Fruit fly (Drosophila melanogaster) whole organism, embryonic: ENCODE data around the gene Nagk.

Experiments used
- ATbp ChIP-seq: fragments of 200-800 bp; sonication (Bioruptor generic); optimal IDR thresholded peaks from 2 replicates; lab custom pipeline; 2017; ENCODE audit warnings: missing biosample characterization, mild to moderate bottlenecking, missing genetic modification characterization, missing genetic modification reagents
- CG10431 ChIP-seq: fragments of 200-800 bp; sonication (Bioruptor generic); optimal IDR thresholded peaks from 3 replicates; lab custom pipeline; 2018; ENCODE audit warnings: missing biosample characterization, mild to moderate bottlenecking, missing genetic modification characterization
- CG10565 ChIP-seq: fragments of 200-800 bp; sonication (Bioruptor generic); optimal IDR thresholded peaks from 3 replicates; lab custom pipeline; 2016; ENCODE audit warnings: missing biosample characterization, mild to moderate bottlenecking, missing genetic modification characterization
- CG11247 ChIP-seq: fragments of 200-800 bp; sonication (Bioruptor generic); IDR thresholded peaks from 2 replicates; pipeline ENCODE4 v1.3.6; 2022; ENCODE audit warnings: missing biosample characterization, missing genetic modification characterization
- CG11456 ChIP-seq: fragments of 200-800 bp; sonication (Bioruptor generic); IDR thresholded peaks from 3 replicates; pipeline ENCODE4 v1.3.6; 2022; ENCODE audit warnings: missing biosample characterization, missing genetic modification characterization
- CG12104 ChIP-seq: fragments of 200-800 bp; sonication (Bioruptor generic); optimal IDR thresholded peaks from 3 replicates; lab custom pipeline; 2016; ENCODE audit warnings: missing biosample characterization, missing genetic modification characterization
- CG1603 ChIP-seq: fragments of 200-800 bp; sonication (Bioruptor generic); optimal IDR thresholded peaks from 2 replicates; lab custom pipeline; 2019; ENCODE audit warnings: missing biosample characterization, mild to moderate bottlenecking, missing genetic modification characterization, moderate library complexity
- CG17612 ChIP-seq: fragments of 200-800 bp; sonication (Bioruptor generic); IDR thresholded peaks from 2 replicates; pipeline ENCODE4 v1.3.6; 2022; ENCODE audit warnings: missing biosample characterization, missing genetic modification characterization
- CG17829 ChIP-seq: fragments of 200-800 bp; optimal IDR thresholded peaks from 2 replicates; lab custom pipeline; 2019; ENCODE audit warnings: missing biosample characterization, mild to moderate bottlenecking, missing genetic modification characterization, moderate library complexity
- CG18011 ChIP-seq: fragments of 200-800 bp; sonication (Bioruptor generic); optimal IDR thresholded peaks from 2 replicates; lab custom pipeline; 2017; ENCODE audit warnings: missing biosample characterization, missing genetic modification characterization, mild to moderate bottlenecking, moderate library complexity, missing genotype
- CG1832 ChIP-seq: fragments of 200-800 bp; sonication (Bioruptor generic); optimal IDR thresholded peaks from 2 replicates; lab custom pipeline; 2017; ENCODE audit warnings: missing biosample characterization, mild to moderate bottlenecking, missing genetic modification characterization, inconsistent platforms
- CG30403 ChIP-seq: fragments of 200-800 bp; sonication (Bioruptor generic); optimal IDR thresholded peaks from 3 replicates; lab custom pipeline; 2016; ENCODE audit warnings: missing biosample characterization, missing genetic modification characterization
- CG31441 ChIP-seq: fragments of 200-800 bp; sonication (Bioruptor generic); IDR thresholded peaks from 2 replicates; pipeline ENCODE4 v1.3.6; 2022; ENCODE audit warnings: missing biosample characterization, missing genetic modification characterization
- CG4707 ChIP-seq: fragments of 200-800 bp; sonication (Bioruptor generic); optimal IDR thresholded peaks from 2 replicates; lab custom pipeline; 2018; ENCODE audit warnings: missing biosample characterization, mild to moderate bottlenecking, missing genetic modification characterization, moderate library complexity
- CG7745 ChIP-seq: fragments of 200-800 bp; sonication (Bioruptor generic); optimal IDR thresholded peaks from 2 replicates; lab custom pipeline; 2018; ENCODE audit warnings: missing biosample characterization, mild to moderate bottlenecking, missing genetic modification characterization, moderate library complexity
- CG7839 ChIP-seq: fragments of 200-800 bp; sonication (Bioruptor generic); optimal IDR thresholded peaks from 3 replicates; lab custom pipeline; 2018; ENCODE audit warnings: missing biosample characterization, mild to moderate bottlenecking, missing genetic modification characterization, moderate library complexity
- CG8388 ChIP-seq: fragments of 200-800 bp; sonication (Bioruptor generic); optimal IDR thresholded peaks from 2 replicates; lab custom pipeline; 2019; ENCODE audit warnings: missing biosample characterization, mild to moderate bottlenecking, missing genetic modification characterization, moderate library complexity
- CG8944 ChIP-seq: fragments of 200-800 bp; sonication (Bioruptor generic); optimal IDR thresholded peaks from 3 replicates; lab custom pipeline; 2016; ENCODE audit warnings: missing biosample characterization, missing genetic modification characterization
- H2.0 ChIP-seq: fragments of 200-800 bp; sonication (Bioruptor generic); IDR thresholded peaks from 2 replicates; pipeline ENCODE4 v1.3.6; 2022; ENCODE audit warnings: missing biosample characterization, missing genetic modification characterization
- HLH54F ChIP-seq: fragments of 200-800 bp; sonication (Bioruptor generic); optimal IDR thresholded peaks from 3 replicates; lab custom pipeline; 2016; ENCODE audit warnings: missing biosample characterization, missing genetic modification characterization
- Hmx ChIP-seq: fragments of 200-800 bp; sonication (Bioruptor generic); optimal IDR thresholded peaks from 2 replicates; lab custom pipeline; 2016; ENCODE audit warnings: missing biosample characterization, missing genetic modification characterization
- Hr39 ChIP-seq: fragments of >200 bp; optimal IDR thresholded peaks from 2 replicates; lab custom pipeline; 2017
- Hr78 ChIP-seq, 2 experiments: fragments of 200-800 bp in 1 of 2; fragments of >200 bp in 1 of 2; sonication (Bioruptor generic) in 1 of 2; optimal IDR thresholded peaks; 2 replicates each; lab custom pipeline; 2017 to 2019; ENCODE audit warnings: missing biosample characterization in 2 of 2, missing genetic modification characterization in 2 of 2, mild to moderate bottlenecking in 1 of 2, moderate library complexity in 1 of 2
- Myb ChIP-seq: fragments of 200-800 bp; sonication (Bioruptor generic); optimal IDR thresholded peaks from 2 replicates; lab custom pipeline; 2016; ENCODE audit warnings: missing biosample characterization, missing genetic modification characterization
- Tbp ChIP-seq: fragments of >200 bp; optimal IDR thresholded peaks from 2 replicates; lab custom pipeline; 2018; ENCODE audit warnings: missing biosample characterization, missing genetic modification characterization
- aop ChIP-seq: fragments of 200-800 bp; sonication (Bioruptor generic); IDR thresholded peaks from 2 replicates; pipeline ENCODE4 v1.3.6; 2022; ENCODE audit warnings: missing biosample characterization, missing genetic modification characterization
- ash1 ChIP-seq: fragments of 200-800 bp; sonication (Bioruptor generic); optimal IDR thresholded peaks from 2 replicates; lab custom pipeline; 2018; ENCODE audit warnings: missing biosample characterization, mild to moderate bottlenecking, missing genetic modification characterization
- chif ChIP-seq, 2 experiments: fragments of 200-800 bp; sonication (Bioruptor generic); optimal IDR thresholded peaks; 3 replicates each; lab custom pipeline; 2016; ENCODE audit warnings: missing biosample characterization in 2 of 2, missing genetic modification characterization in 2 of 2
- chm ChIP-seq: fragments of 200-800 bp; sonication (Bioruptor generic); IDR thresholded peaks from 2 replicates; pipeline ENCODE4 v1.3.6; 2022; ENCODE audit warnings: missing biosample characterization, missing genetic modification characterization
- ci ChIP-seq: fragments of 200-800 bp; sonication (Bioruptor generic); IDR thresholded peaks from 3 replicates; pipeline ENCODE4 v1.3.6; 2022; ENCODE audit warnings: missing biosample characterization, missing genetic modification characterization
- dan ChIP-seq: fragments of 200-800 bp; sonication (Bioruptor generic); IDR thresholded peaks from 2 replicates; pipeline ENCODE4 v1.3.6; 2022; ENCODE audit warnings: missing biosample characterization, missing genetic modification characterization
- ftz-f1 ChIP-seq: fragments of 200-800 bp; sonication (Bioruptor generic); optimal IDR thresholded peaks from 2 replicates; lab custom pipeline; 2016; ENCODE audit warnings: missing biosample characterization, missing genetic modification characterization
- gce ChIP-seq: fragments of 200-800 bp; sonication (Bioruptor generic); IDR thresholded peaks from 3 replicates; pipeline ENCODE4 v1.3.6; 2022; ENCODE audit warnings: missing biosample characterization, missing genetic modification characterization
- gsb-n ChIP-seq: fragments of 200-800 bp; sonication (Bioruptor generic); optimal IDR thresholded peaks from 3 replicates; lab custom pipeline; 2018; ENCODE audit warnings: missing biosample characterization, mild to moderate bottlenecking, missing genetic modification characterization
- gt ChIP-seq: fragments of 200-800 bp; sonication (Bioruptor generic); IDR thresholded peaks from 2 replicates; pipeline ENCODE4 v1.3.6; 2022; ENCODE audit warnings: missing biosample characterization, missing genetic modification characterization
- her ChIP-seq: fragments of 200-800 bp; sonication (Bioruptor generic); optimal IDR thresholded peaks from 2 replicates; lab custom pipeline; 2016; ENCODE audit warnings: missing biosample characterization, missing genetic modification characterization
- insv ChIP-seq, 2 experiments: fragments of 200-800 bp; sonication (Bioruptor generic); optimal IDR thresholded peaks; 3 replicates each; lab custom pipeline; 2016 to 2018; ENCODE audit warnings: missing biosample characterization in 2 of 2, missing genetic modification characterization in 2 of 2
- jigr1 ChIP-seq: fragments of 200-800 bp; sonication (Bioruptor generic); IDR thresholded peaks from 3 replicates; pipeline ENCODE4 v1.3.6; 2022; ENCODE audit warnings: missing biosample characterization, missing genetic modification characterization
- lbe ChIP-seq: fragments of 200-800 bp; sonication (Bioruptor generic); optimal IDR thresholded peaks from 2 replicates; lab custom pipeline; 2016; ENCODE audit warnings: missing biosample characterization, mild to moderate bottlenecking, missing genetic modification characterization
- phol ChIP-seq: fragments of 200-800 bp; sonication (Bioruptor generic); optimal IDR thresholded peaks from 3 replicates; lab custom pipeline; 2018; ENCODE audit warnings: missing biosample characterization, mild to moderate bottlenecking, missing genetic modification characterization, moderate library complexity
- prd ChIP-seq, 3 experiments: fragments of >200 bp in 2 of 3; fragments of 200-800 bp in 1 of 3; sonication (Bioruptor generic) in 1 of 3; optimal IDR thresholded peaks in 2 of 3; IDR thresholded peaks in 1 of 3; 2 replicates in 2 of 3; 3 replicates in 1 of 3; pipeline versions ENCODE4 v1.3.6 to Lab custom; 2017 to 2022; ENCODE audit warnings: missing biosample characterization in 1 of 3, missing genetic modification characterization in 1 of 3
- ro ChIP-seq: fragments of 200-800 bp; sonication (Bioruptor generic); IDR thresholded peaks from 2 replicates; pipeline ENCODE4 v1.3.6; 2022; ENCODE audit warnings: missing biosample characterization, missing genetic modification characterization
- sd ChIP-seq: fragments of 200-800 bp; sonication (Bioruptor generic); optimal IDR thresholded peaks from 3 replicates; lab custom pipeline; 2018; ENCODE audit warnings: missing biosample characterization, mild to moderate bottlenecking, missing genetic modification characterization, moderate library complexity
- sens-2 ChIP-seq: fragments of 200-800 bp; sonication (Bioruptor generic); IDR thresholded peaks from 2 replicates; pipeline ENCODE4 v1.3.6; 2022; ENCODE audit warnings: missing biosample characterization, missing genetic modification characterization
- sisA ChIP-seq: fragments of 200-800 bp; sonication (Bioruptor generic); IDR thresholded peaks from 2 replicates; pipeline ENCODE4 v1.3.6; 2022; ENCODE audit warnings: missing biosample characterization, missing genetic modification characterization
- slp2 ChIP-seq: fragments of 200-800 bp; sonication (Bioruptor generic); optimal IDR thresholded peaks from 2 replicates; lab custom pipeline; 2016; ENCODE audit warnings: missing biosample characterization, missing genetic modification characterization
- trh ChIP-seq: fragments of 200-800 bp; sonication (Bioruptor generic); optimal IDR thresholded peaks from 2 replicates; lab custom pipeline; 2016; ENCODE audit warnings: missing biosample characterization, missing genetic modification characterization
- tx ChIP-seq: fragments of 200-800 bp; sonication (Bioruptor generic); optimal IDR thresholded peaks from 2 replicates; lab custom pipeline; 2016; ENCODE audit warnings: missing biosample characterization, missing genetic modification characterization
- yki ChIP-seq: fragments of >200 bp; optimal IDR thresholded peaks from 3 replicates; lab custom pipeline; 2018
- zfh2 ChIP-seq: fragments of 200-800 bp; sonication (Bioruptor generic); optimal IDR thresholded peaks from 2 replicates; lab custom pipeline; 2016; ENCODE audit warnings: missing biosample characterization, missing genetic modification characterization

Nagk gene

dm6 chr3R:15356645-15357431, 13.8 kb upstream of the Nagk start, which contains the start of the genes Atg4b and Hibch (continued):
- no peak for TF ChIP-seq prd (optimal IDR thresholded peaks at IDR 0.05; lab: Kevin White, UChicago)
- TF ChIP-seq prd (GFP tag; IDR thresholded peaks at IDR 0.05; lab: Robert Waterston, UW) = peak; percentile 89
- peak; percentile 66; the same call in 1 of the 2 replicates for TF ChIP-seq CG17612 (GFP tag; lab: Robert Waterston, UW)
- peak; percentile 84 for TF ChIP-seq sisA (GFP tag; lab: Robert Waterston, UW)
- TF ChIP-seq sd = no peak
- TF ChIP-seq CG31441 (GFP tag; lab: Robert Waterston, UW) = peak; percentile 93
- no peak for TF ChIP-seq yki (lab: Kevin White, UChicago)
- peak; percentile 57 for TF ChIP-seq dan (GFP tag; lab: Robert Waterston, UW)
- no peak for TF ChIP-seq CG4707 (GFP tag; lab: Kevin White, UChicago)
- TF ChIP-seq Myb (GFP tag; lab: Kevin White, UChicago) = peak; percentile 15
- peak; percentile 45; the same call in 1 of the 3 replicates for TF ChIP-seq jigr1 (GFP tag; lab: Robert Waterston, UW)
- no peak for TF ChIP-seq Tbp (GFP tag; lab: Kevin White, UChicago)
- no peak for TF ChIP-seq Hr78 (GFP tag; optimal IDR thresholded peaks at IDR 0.05; lab: Kevin White, UChicago)
- peak; percentile 76 for TF ChIP-seq CG8388
- peak; percentile 58 for TF ChIP-seq CG18011 (GFP tag; lab: Kevin White, UChicago)
- TF ChIP-seq chm = 0 out of 2 replicates have a peak, but pooled peaks have one; percentile 42
- TF ChIP-seq lbe (GFP tag; lab: Kevin White, UChicago) = peak; percentile 80
- TF ChIP-seq CG11247 (GFP tag; lab: Robert Waterston, UW) = peak; percentile 65
- no peak for TF ChIP-seq CG1832 (GFP tag; lab: Kevin White, UChicago)
- TF ChIP-seq ATbp (GFP tag; lab: Kevin White, UChicago) = peak; percentile 59
- TF ChIP-seq gce (GFP tag; lab: Robert Waterston, UW) = no peak
- TF ChIP-seq phol (tag; lab: Kevin White, UChicago) = peak; percentile 85
- no peak for TF ChIP-seq Hr39 (lab: Kevin White, UChicago)
- peak; percentile 78 for TF ChIP-seq CG1603 (tag; lab: Kevin White, UChicago)
- no peak for TF ChIP-seq CG7745 (tag; lab: Kevin White, UChicago)
- peak; percentile 40 for TF ChIP-seq HLH54F (GFP tag; lab: Kevin White, UChicago)
- TF ChIP-seq ash1 = no peak
- peak; percentile 97 for TF ChIP-seq aop (GFP tag; lab: Robert Waterston, UW)
- TF ChIP-seq tx (GFP tag; lab: Kevin White, UChicago) = peak; percentile 23
- TF ChIP-seq CG12104 = peak; percentile 79
- TF ChIP-seq slp2 (GFP tag; lab: Kevin White, UChicago) = no peak
- TF ChIP-seq trh (GFP tag; lab: Kevin White, UChicago) = peak; percentile 45
- TF ChIP-seq ftz-f1 (GFP tag; lab: Kevin White, UChicago) = no peak
- TF ChIP-seq Hmx (GFP tag; lab: Kevin White, UChicago) = no peak
- peak; percentile 60 for TF ChIP-seq H2.0 (GFP tag; lab: Robert Waterston, UW)
- TF ChIP-seq CG11456 = peak; percentile 90
- peak; percentile 20; the same call in 1 of the 2 replicates for TF ChIP-seq ro (GFP tag; lab: Robert Waterston, UW)
- no peak for TF ChIP-seq chif (GFP tag; optimal IDR thresholded peaks at IDR 0.05; lab: Kevin White, UChicago)
- TF ChIP-seq sens-2 (GFP tag; lab: Robert Waterston, UW) = 0 out of 2 replicates have a peak, but pooled peaks have one; percentile 26
- no peak for TF ChIP-seq gsb-n (tag; lab: Kevin White, UChicago)
- TF ChIP-seq CG10565 = no peak
- peak; percentile 89 for TF ChIP-seq CG7839 (tag; lab: Kevin White, UChicago)
- TF ChIP-seq CG10431 (GFP tag; lab: Kevin White, UChicago) = peak; percentile 46
- peak; percentile 59; the same call in 1 of the 2 replicates for TF ChIP-seq gt
- TF ChIP-seq insv (GFP tag; optimal IDR thresholded peaks at IDR 0.05; lab: Kevin White, UChicago) = peak in 1 of 2 experiments; percentile 70
- no peak for TF ChIP-seq her (GFP tag; lab: Kevin White, UChicago)
- peak; percentile 74; the same call in 2 of the 3 replicates for TF ChIP-seq ci (GFP tag; lab: Robert Waterston, UW)
- TF ChIP-seq CG30403 (GFP tag; lab: Kevin White, UChicago) = peak; percentile 91
- TF ChIP-seq zfh2 (GFP tag; lab: Kevin White, UChicago) = peak; percentile 69
- peak; percentile 91 for TF ChIP-seq CG17829 (tag; lab: Kevin White, UChicago)
- peak; percentile 38 for TF ChIP-seq CG8944 (GFP tag; lab: Kevin White, UChicago)
